Fruit fly (Drosophila melanogaster) whole organism, embryonic: ENCODE measurements around the gene CG15461.

Experiments
- ATbp ChIP-seq: fragments of 200-800 bp; sonication (Bioruptor generic); optimal IDR thresholded peaks from 2 replicates; lab custom pipeline; 2017; ENCODE audit warnings: missing biosample characterization, mild to moderate bottlenecking, missing genetic modification characterization, missing genetic modification reagents
- Ada2b ChIP-seq: fragments of 200-800 bp; sonication (Bioruptor generic); IDR thresholded peaks from 2 replicates; pipeline ENCODE4 v1.3.6; 2022; ENCODE audit warnings: missing biosample characterization, missing genetic modification characterization
- Aef1 ChIP-seq: fragments of 200-800 bp; sonication (Bioruptor generic); IDR thresholded peaks from 3 replicates; pipeline ENCODE4 v1.3.6; 2022; ENCODE audit warnings: missing biosample characterization, missing genetic modification characterization
- Atf6 ChIP-seq: fragments of 200-800 bp; sonication (Bioruptor generic); IDR thresholded peaks from 2 replicates; pipeline ENCODE4 v1.3.6; 2022; ENCODE audit warnings: missing biosample characterization, missing genetic modification characterization
- Bdp1 ChIP-seq: fragments of 200-800 bp; sonication (Bioruptor generic); optimal IDR thresholded peaks from 3 replicates; lab custom pipeline; 2016; ENCODE audit warnings: missing biosample characterization, missing genetic modification characterization
- CG10959 ChIP-seq: fragments of 200-800 bp; sonication (Bioruptor generic); IDR thresholded peaks from 2 replicates; pipeline ENCODE4 v1.3.6; 2022; ENCODE audit warnings: missing biosample characterization, missing genetic modification characterization
- CG12659 ChIP-seq: fragments of 200-800 bp; sonication (Bioruptor generic); optimal IDR thresholded peaks from 3 replicates; lab custom pipeline; 2017; ENCODE audit warnings: mild to moderate bottlenecking, missing biosample characterization, missing genetic modification reagents, missing genetic modification characterization
- CG12769 ChIP-seq: fragments of 200-800 bp; sonication (Bioruptor generic); optimal IDR thresholded peaks from 2 replicates; lab custom pipeline; 2019; ENCODE audit warnings: missing biosample characterization, mild to moderate bottlenecking, missing genetic modification characterization, moderate library complexity
- CG14050 ChIP-seq: fragments of 200-800 bp; sonication (Bioruptor generic); IDR thresholded peaks from 3 replicates; pipeline ENCODE4 v1.3.6; 2022; ENCODE audit warnings: missing biosample characterization, missing genetic modification characterization
- CG14710 ChIP-seq: fragments of 200-800 bp; sonication (Bioruptor generic); optimal IDR thresholded peaks from 3 replicates; lab custom pipeline; 2019; ENCODE audit warnings: missing biosample characterization, mild to moderate bottlenecking, missing genetic modification characterization, moderate library complexity
- CG15696 ChIP-seq: fragments of 200-800 bp; sonication (Bioruptor generic); optimal IDR thresholded peaks from 2 replicates; lab custom pipeline; 2019; ENCODE audit warnings: missing biosample characterization, mild to moderate bottlenecking, missing genetic modification characterization, moderate library complexity
- CG1647 ChIP-seq: fragments of 200-800 bp; sonication (Bioruptor generic); optimal IDR thresholded peaks from 3 replicates; lab custom pipeline; 2016; ENCODE audit warnings: missing biosample characterization, missing genetic modification characterization
- CG18476 ChIP-seq: fragments of 200-800 bp; sonication (Bioruptor generic); optimal IDR thresholded peaks from 2 replicates; lab custom pipeline; 2016; ENCODE audit warnings: missing biosample characterization, mild to moderate bottlenecking, missing genetic modification characterization
- CG3065 ChIP-seq: fragments of 200-800 bp; sonication (Bioruptor generic); optimal IDR thresholded peaks from 2 replicates; lab custom pipeline; 2016; ENCODE audit warnings: missing biosample characterization, missing genetic modification characterization
- CG3838 ChIP-seq: fragments of 200-800 bp; sonication (Bioruptor generic); optimal IDR thresholded peaks from 3 replicates; lab custom pipeline; 2016; ENCODE audit warnings: missing biosample characterization, missing genetic modification characterization
- CG5180 ChIP-seq: fragments of 200-800 bp; sonication (Bioruptor generic); optimal IDR thresholded peaks from 3 replicates; lab custom pipeline; 2017; ENCODE audit warnings: missing biosample characterization, missing genetic modification characterization, mild to moderate bottlenecking, moderate library complexity, missing genetic modification reagents
- CG7786 ChIP-seq: fragments of 200-800 bp; sonication (Bioruptor generic); optimal IDR thresholded peaks from 2 replicates; lab custom pipeline; 2016; ENCODE audit warnings: missing biosample characterization, missing genetic modification characterization
- CG8924 ChIP-seq: fragments of 200-800 bp; optimal IDR thresholded peaks from 3 replicates; lab custom pipeline; 2019; ENCODE audit warnings: missing biosample characterization, mild to moderate bottlenecking, missing genetic modification characterization, moderate library complexity
- CG9817 ChIP-seq: fragments of 200-800 bp; sonication (Bioruptor generic); optimal IDR thresholded peaks from 2 replicates; lab custom pipeline; 2018; ENCODE audit warnings: missing biosample characterization, mild to moderate bottlenecking, missing genetic modification characterization, moderate library complexity
- Dad ChIP-seq: fragments of 200-800 bp; sonication (Bioruptor generic); optimal IDR thresholded peaks from 3 replicates; lab custom pipeline; 2016; ENCODE audit warnings: missing biosample characterization, missing genetic modification characterization
- Doc3 ChIP-seq: fragments of 200-800 bp; sonication (Bioruptor generic); IDR thresholded peaks from 3 replicates; pipeline ENCODE4 v1.3.6; 2022; ENCODE audit warnings: missing biosample characterization, missing genetic modification characterization; ENCODE audit not compliant: partially characterized antibody
- Dp ChIP-seq: fragments of 200-800 bp; sonication (Bioruptor generic); optimal IDR thresholded peaks from 2 replicates; lab custom pipeline; 2018; ENCODE audit warnings: missing biosample characterization, mild to moderate bottlenecking, missing genetic modification characterization, moderate library complexity
- E2f2 ChIP-seq: fragments of 200-800 bp; sonication (Bioruptor generic); IDR thresholded peaks from 2 replicates; pipeline ENCODE4 v1.3.6; 2022; ENCODE audit warnings: missing biosample characterization, missing genetic modification characterization
- Eip74EF ChIP-seq, 2 experiments: fragments of 200-800 bp in 1 of 2; fragments of >200 bp in 1 of 2; sonication (Bioruptor generic) in 1 of 2; optimal IDR thresholded peaks; 2 replicates each; lab custom pipeline; 2017 to 2019; ENCODE audit warnings: missing biosample characterization in 2 of 2, missing genetic modification characterization in 2 of 2, mild to moderate bottlenecking in 1 of 2, moderate library complexity in 1 of 2
- Elba2 ChIP-seq: fragments of 200-800 bp; sonication (Bioruptor generic); optimal IDR thresholded peaks from 3 replicates; lab custom pipeline; 2016; ENCODE audit warnings: missing biosample characterization, missing genetic modification characterization
- Gsc ChIP-seq: fragments of 200-800 bp; sonication (Bioruptor generic); IDR thresholded peaks from 2 replicates; pipeline ENCODE4 v1.3.6; 2022; ENCODE audit warnings: missing biosample characterization, missing genetic modification characterization
- HLH54F ChIP-seq: fragments of 200-800 bp; sonication (Bioruptor generic); optimal IDR thresholded peaks from 3 replicates; lab custom pipeline; 2016; ENCODE audit warnings: missing biosample characterization, missing genetic modification characterization
- Hmr ChIP-seq: fragments of 200-800 bp; sonication (Bioruptor generic); optimal IDR thresholded peaks from 3 replicates; lab custom pipeline; 2017; ENCODE audit warnings: mild to moderate bottlenecking, missing biosample characterization, missing genetic modification reagents, missing genetic modification characterization
- Hr51 ChIP-seq, 2 experiments: fragments of 200-800 bp; sonication (Bioruptor generic); optimal IDR thresholded peaks; 2 replicates in 1 of 2; 3 replicates in 1 of 2; lab custom pipeline; 2016 to 2018; ENCODE audit warnings: missing biosample characterization in 2 of 2, missing genetic modification characterization in 2 of 2, mild to moderate bottlenecking in 1 of 2, moderate library complexity in 1 of 2
- Mes4 ChIP-seq: fragments of 200-800 bp; sonication (Bioruptor generic); optimal IDR thresholded peaks from 2 replicates; lab custom pipeline; 2016; ENCODE audit warnings: missing biosample characterization, missing genetic modification characterization
- Sry-δ ChIP-seq: fragments of 200-800 bp; sonication (Bioruptor generic); optimal IDR thresholded peaks from 2 replicates; lab custom pipeline; 2016; ENCODE audit warnings: missing biosample characterization, missing genetic modification characterization
- Trl ChIP-seq, 3 experiments: fragments of >200 bp in 2 of 3; fragments of 200-800 bp in 1 of 3; sonication (Bioruptor generic) in 1 of 3; optimal IDR thresholded peaks; 2 replicates in 1 of 3; 3 replicates in 2 of 3; lab custom pipeline; 2016 to 2017; ENCODE audit warnings: missing biosample characterization in 1 of 3, missing genetic modification characterization in 1 of 3
- ftz-f1 ChIP-seq: fragments of 200-800 bp; sonication (Bioruptor generic); optimal IDR thresholded peaks from 2 replicates; lab custom pipeline; 2016; ENCODE audit warnings: missing biosample characterization, missing genetic modification characterization
- grau ChIP-seq: fragments of 200-800 bp; optimal IDR thresholded peaks from 3 replicates; lab custom pipeline; 2019; ENCODE audit warnings: missing biosample characterization, mild to moderate bottlenecking, missing genetic modification characterization, moderate library complexity
- gsb ChIP-seq: fragments of 200-800 bp; sonication (Bioruptor generic); IDR thresholded peaks from 2 replicates; pipeline ENCODE4 v1.3.6; 2022; ENCODE audit warnings: missing biosample characterization, missing genetic modification characterization
- klu ChIP-seq: fragments of 200-800 bp; sonication (Bioruptor generic); IDR thresholded peaks from 2 replicates; pipeline ENCODE4 v1.3.6; 2022; ENCODE audit warnings: missing biosample characterization, missing genetic modification characterization
- oc ChIP-seq: fragments of 200-800 bp; sonication (Bioruptor generic); optimal IDR thresholded peaks from 2 replicates; lab custom pipeline; 2018; ENCODE audit warnings: missing biosample characterization, mild to moderate bottlenecking, missing genetic modification characterization, moderate library complexity
- p53 ChIP-seq: fragments of 200-800 bp; sonication (Bioruptor generic); optimal IDR thresholded peaks from 2 replicates; lab custom pipeline; 2016; ENCODE audit warnings: missing biosample characterization, missing genetic modification characterization
- prd ChIP-seq, 3 experiments: fragments of >200 bp in 2 of 3; fragments of 200-800 bp in 1 of 3; sonication (Bioruptor generic) in 1 of 3; optimal IDR thresholded peaks in 2 of 3; IDR thresholded peaks in 1 of 3; 2 replicates in 2 of 3; 3 replicates in 1 of 3; pipeline versions ENCODE4 v1.3.6 to Lab custom; 2017 to 2022; ENCODE audit warnings: missing biosample characterization in 1 of 3, missing genetic modification characterization in 1 of 3
- sc ChIP-seq, 3 experiments: fragments of >200 bp in 2 of 3; fragments of 200-800 bp in 1 of 3; sonication (Bioruptor generic) in 1 of 3; optimal IDR thresholded peaks; 2 replicates in 2 of 3; 3 replicates in 1 of 3; lab custom pipeline; 2017; ENCODE audit warnings: mild to moderate bottlenecking in 1 of 3, missing biosample characterization in 1 of 3, missing genetic modification characterization in 1 of 3, missing genetic modification reagents in 1 of 3
- sens-2 ChIP-seq: fragments of 200-800 bp; sonication (Bioruptor generic); IDR thresholded peaks from 2 replicates; pipeline ENCODE4 v1.3.6; 2022; ENCODE audit warnings: missing biosample characterization, missing genetic modification characterization
- stc ChIP-seq: fragments of 200-800 bp; sonication (Bioruptor generic); IDR thresholded peaks from 2 replicates; pipeline ENCODE4 v1.3.6; 2022; ENCODE audit warnings: missing biosample characterization, missing genetic modification characterization
- tin ChIP-seq: fragments of 200-800 bp; sonication (Bioruptor generic); optimal IDR thresholded peaks from 3 replicates; lab custom pipeline; 2016; ENCODE audit warnings: missing biosample characterization, missing genetic modification characterization
- trh ChIP-seq: fragments of 200-800 bp; sonication (Bioruptor generic); optimal IDR thresholded peaks from 2 replicates; lab custom pipeline; 2016; ENCODE audit warnings: missing biosample characterization, missing genetic modification characterization
- vvl ChIP-seq: fragments of 200-800 bp; sonication (Bioruptor generic); IDR thresholded peaks from 2 replicates; pipeline ENCODE4 v1.3.6; 2022; ENCODE audit warnings: missing biosample characterization, missing genetic modification characterization
- yki ChIP-seq: fragments of >200 bp; optimal IDR thresholded peaks from 3 replicates; lab custom pipeline; 2018
- zfh1 ChIP-seq: fragments of 200-800 bp; sonication (Bioruptor generic); IDR thresholded peaks from 3 replicates; pipeline ENCODE4 v1.3.6; 2022; ENCODE audit warnings: missing biosample characterization, missing genetic modification characterization

Gene CG15461

dm6 chrX:20495767-20496656 is 10.0 kb downstream of the CG15461 start (continued):
- TF ChIP-seq sc (optimal IDR thresholded peaks at IDR 0.05; lab: Kevin White, UChicago) (no peak), sc (GFP tag; optimal IDR thresholded peaks at IDR 0.05; lab: Kevin White, UChicago) (peak; percentile 31), CG12659 (GFP tag; lab: Kevin White, UChicago) (peak; percentile 43), CG14050 (peak; percentile 60), Eip74EF (GFP tag; optimal IDR thresholded peaks at IDR 0.05; lab: Kevin White, UChicago) (peak in 1 of 2 experiments; percentile 53), stc (GFP tag; lab: Robert Waterston, UW) (peak; percentile 59), sens-2 (GFP tag; lab: Robert Waterston, UW) (no peak), CG15696 (tag; lab: Kevin White, UChicago) (peak; percentile 46), Elba2 (GFP tag; lab: Kevin White, UChicago) (no peak), ATbp (GFP tag; lab: Kevin White, UChicago) (peak; percentile 52), Sry-δ (GFP tag; lab: Kevin White, UChicago) (peak; percentile 11), Hr51 (GFP tag; optimal IDR thresholded peaks at IDR 0.05; lab: Kevin White, UChicago) (peak; percentile 28 to 64), Bdp1 (GFP tag; lab: Kevin White, UChicago) (peak; percentile 43), Dad (peak; percentile 28), p53 (GFP tag; lab: Kevin White, UChicago) (no peak), Dp (GFP tag; lab: Kevin White, UChicago) (no peak), CG3838 (GFP tag; lab: Kevin White, UChicago) (peak; percentile 49), CG3065 (GFP tag; lab: Kevin White, UChicago) (peak; percentile 66), CG8924 (tag; lab: Kevin White, UChicago) (peak; percentile 76), Doc3 (GFP tag; lab: Robert Waterston, UW) (no peak), Aef1 (GFP tag; lab: Robert Waterston, UW) (peak; percentile 62), E2f2 (GFP tag; lab: Robert Waterston, UW) (peak; percentile 38), HLH54F (GFP tag; lab: Kevin White, UChicago) (peak; percentile 65), prd (optimal IDR thresholded peaks at IDR 0.05; lab: Kevin White, UChicago) (no peak), prd (GFP tag; IDR thresholded peaks at IDR 0.05; lab: Robert Waterston, UW) (peak; percentile 72; the same call in 2 of the 3 replicates), zfh1 (peak; percentile 75), Mes4 (GFP tag; lab: Kevin White, UChicago) (peak; percentile 54), Atf6 (GFP tag; lab: Robert Waterston, UW) (peak; percentile 48), CG5180 (peak; percentile 5), CG12769 (tag; lab: Kevin White, UChicago) (peak; percentile 12), CG18476 (GFP tag; lab: Kevin White, UChicago) (peak; percentile 13), yki (lab: Kevin White, UChicago) (no peak), Ada2b (peak; percentile 70), trh (GFP tag; lab: Kevin White, UChicago) (peak; percentile 41), tin (GFP tag; lab: Kevin White, UChicago) (peak; percentile 52), klu (GFP tag; lab: Robert Waterston, UW) (no peak), CG14710 (tag; lab: Kevin White, UChicago) (peak; percentile 47), Trl (optimal IDR thresholded peaks at IDR 0.05; lab: Kevin White, UChicago) (no peak), Trl (GFP tag; optimal IDR thresholded peaks at IDR 0.05; lab: Kevin White, UChicago) (peak; percentile 68), oc (peak; percentile 21), Gsc (GFP tag; lab: Robert Waterston, UW) (no peak), gsb (GFP tag; lab: Robert Waterston, UW) (no peak), ftz-f1 (GFP tag; lab: Kevin White, UChicago) (peak; percentile 17), grau (peak; percentile 58), Hmr (peak; percentile 36), CG9817 (peak; percentile 27), CG1647 (GFP tag; lab: Kevin White, UChicago) (peak; percentile 38), CG7786 (GFP tag; lab: Kevin White, UChicago) (peak; percentile 67), vvl (GFP tag; lab: Robert Waterston, UW) (peak; percentile 52; the same call in 1 of the 2 replicates), CG10959 (GFP tag; lab: Robert Waterston, UW) (peak; percentile 49; the same call in 1 of the 2 replicates)
